Fruit fly (Drosophila melanogaster) whole organism, embryonic: ENCODE results near the gene mtsh.

Experiments
- Antp ChIP-seq: fragments of 200-800 bp; sonication (Bioruptor generic); optimal IDR thresholded peaks from 3 replicates; lab custom pipeline; 2016; ENCODE audit warnings: missing biosample characterization, missing genetic modification characterization
- CG10147 ChIP-seq: fragments of 200-800 bp; sonication (Bioruptor generic); optimal IDR thresholded peaks from 2 replicates; lab custom pipeline; 2019; ENCODE audit warnings: missing biosample characterization, mild to moderate bottlenecking, missing genetic modification characterization, moderate library complexity
- CG10209 ChIP-seq: fragments of 200-800 bp; sonication (Bioruptor generic); optimal IDR thresholded peaks from 3 replicates; lab custom pipeline; 2017; ENCODE audit warnings: missing biosample characterization, mild to moderate bottlenecking, missing genetic modification characterization, missing genetic modification reagents
- CG10462 ChIP-seq: fragments of 200-800 bp; sonication (Bioruptor generic); optimal IDR thresholded peaks from 2 replicates; lab custom pipeline; 2016; ENCODE audit warnings: missing biosample characterization, missing genetic modification characterization
- CG10654 ChIP-seq: fragments of 200-800 bp; sonication (Bioruptor generic); optimal IDR thresholded peaks from 2 replicates; lab custom pipeline; 2016; ENCODE audit warnings: missing biosample characterization, missing genetic modification characterization
- CG10959 ChIP-seq: fragments of 200-800 bp; sonication (Bioruptor generic); IDR thresholded peaks from 2 replicates; pipeline ENCODE4 v1.3.6; 2022; ENCODE audit warnings: missing biosample characterization, missing genetic modification characterization
- CG12236 ChIP-seq: fragments of 200-800 bp; sonication (Bioruptor generic); optimal IDR thresholded peaks from 2 replicates; lab custom pipeline; 2016; ENCODE audit warnings: missing biosample characterization, missing genetic modification characterization
- CG12744 ChIP-seq: fragments of 200-800 bp; sonication (Bioruptor generic); optimal IDR thresholded peaks from 2 replicates; lab custom pipeline; 2016; ENCODE audit warnings: missing biosample characterization, missing genetic modification characterization
- CG12942 ChIP-seq: fragments of 200-800 bp; sonication (Bioruptor generic); optimal IDR thresholded peaks from 3 replicates; lab custom pipeline; 2016; ENCODE audit warnings: missing biosample characterization, missing genetic modification characterization
- CG13424 ChIP-seq: fragments of 200-800 bp; sonication (Bioruptor generic); optimal IDR thresholded peaks from 2 replicates; lab custom pipeline; 2019; ENCODE audit warnings: missing biosample characterization, mild to moderate bottlenecking, missing genetic modification characterization, moderate library complexity
- CG14050 ChIP-seq: fragments of 200-800 bp; sonication (Bioruptor generic); IDR thresholded peaks from 3 replicates; pipeline ENCODE4 v1.3.6; 2022; ENCODE audit warnings: missing biosample characterization, missing genetic modification characterization
- CG14710 ChIP-seq: fragments of 200-800 bp; sonication (Bioruptor generic); optimal IDR thresholded peaks from 3 replicates; lab custom pipeline; 2019; ENCODE audit warnings: missing biosample characterization, mild to moderate bottlenecking, missing genetic modification characterization, moderate library complexity
- CG17328 ChIP-seq: fragments of 200-800 bp; sonication (Bioruptor generic); IDR thresholded peaks from 2 replicates; pipeline ENCODE4 v1.3.6; 2022; ENCODE audit warnings: missing biosample characterization, missing genetic modification characterization
- CG17829 ChIP-seq: fragments of 200-800 bp; optimal IDR thresholded peaks from 2 replicates; lab custom pipeline; 2019; ENCODE audit warnings: missing biosample characterization, mild to moderate bottlenecking, missing genetic modification characterization, moderate library complexity
- CG1792 ChIP-seq: fragments of 200-800 bp; sonication (Bioruptor generic); optimal IDR thresholded peaks from 2 replicates; lab custom pipeline; 2016; ENCODE audit warnings: missing biosample characterization, missing genetic modification characterization
- CG2120 ChIP-seq: fragments of 200-800 bp; sonication (Bioruptor generic); optimal IDR thresholded peaks from 3 replicates; lab custom pipeline; 2016; ENCODE audit warnings: missing biosample characterization, missing genetic modification characterization
- CG3163 ChIP-seq: fragments of 200-800 bp; sonication (Bioruptor generic); optimal IDR thresholded peaks from 3 replicates; lab custom pipeline; 2016; ENCODE audit warnings: missing biosample characterization, missing genetic modification characterization
- CG32772 ChIP-seq: fragments of 200-800 bp; sonication (Bioruptor generic); IDR thresholded peaks from 2 replicates; pipeline ENCODE4 v1.3.6; 2022; ENCODE audit warnings: missing biosample characterization, missing genetic modification characterization
- CG3726 ChIP-seq: fragments of 200-800 bp; sonication (Bioruptor generic); IDR thresholded peaks from 3 replicates; pipeline ENCODE4, ENCODE4 v1.3.6; 2022; ENCODE audit warnings: missing biosample characterization, missing genetic modification characterization
- CG4854 ChIP-seq: fragments of 200-800 bp; sonication (Bioruptor generic); optimal IDR thresholded peaks from 2 replicates; lab custom pipeline; 2016; ENCODE audit warnings: missing biosample characterization, missing genetic modification characterization, inconsistent platforms
- CG6175 ChIP-seq: fragments of 200-800 bp; sonication (Bioruptor generic); IDR thresholded peaks from 3 replicates; pipeline ENCODE4 v1.3.6; 2022; ENCODE audit warnings: missing biosample characterization, missing genetic modification characterization
- CG6654 ChIP-seq: fragments of 200-800 bp; sonication (Bioruptor generic); optimal IDR thresholded peaks from 2 replicates; lab custom pipeline; 2017; ENCODE audit warnings: missing biosample characterization, mild to moderate bottlenecking, missing genetic modification characterization
- CG6765 ChIP-seq: fragments of 200-800 bp; sonication (Bioruptor generic); optimal IDR thresholded peaks from 3 replicates; lab custom pipeline; 2017; ENCODE audit warnings: missing biosample characterization, mild to moderate bottlenecking, missing genetic modification characterization
- CG7357 ChIP-seq: fragments of 200-800 bp; sonication (Bioruptor generic); IDR thresholded peaks from 3 replicates; pipeline ENCODE4 v1.3.6; 2022; ENCODE audit warnings: missing biosample characterization, missing genetic modification characterization
- CG9215 ChIP-seq: fragments of 200-800 bp; sonication (Bioruptor generic); IDR thresholded peaks from 2 replicates; pipeline ENCODE4 v1.3.6; 2022; ENCODE audit warnings: missing biosample characterization, missing genetic modification characterization
- CG9609 ChIP-seq: fragments of 200-800 bp; sonication (Bioruptor generic); optimal IDR thresholded peaks from 3 replicates; lab custom pipeline; 2016; ENCODE audit warnings: missing biosample characterization, missing genetic modification characterization
- CG9876 ChIP-seq: fragments of 200-800 bp; sonication (Bioruptor generic); optimal IDR thresholded peaks from 2 replicates; lab custom pipeline; 2016; ENCODE audit warnings: missing biosample characterization, missing genetic modification characterization
- Dbx ChIP-seq: fragments of 200-800 bp; sonication (Bioruptor generic); IDR thresholded peaks from 3 replicates; pipeline ENCODE4 v1.3.6; 2022; ENCODE audit warnings: missing biosample characterization, missing genetic modification characterization
- Dek ChIP-seq: fragments of 200-800 bp; sonication (Bioruptor generic); optimal IDR thresholded peaks from 3 replicates; lab custom pipeline; 2019; ENCODE audit warnings: missing biosample characterization, mild to moderate bottlenecking, missing genetic modification characterization, moderate library complexity
- Elba2 ChIP-seq: fragments of 200-800 bp; sonication (Bioruptor generic); optimal IDR thresholded peaks from 3 replicates; lab custom pipeline; 2016; ENCODE audit warnings: missing biosample characterization, missing genetic modification characterization
- Ets65A ChIP-seq: fragments of 200-800 bp; sonication (Bioruptor generic); peaks from one replicate; lab custom pipeline; 2016; ENCODE audit warnings: missing biosample characterization, missing genetic modification characterization
- Fer2 ChIP-seq: fragments of 200-800 bp; sonication (Bioruptor generic); optimal IDR thresholded peaks from 2 replicates; lab custom pipeline; 2018; ENCODE audit warnings: missing biosample characterization, mild to moderate bottlenecking, missing genetic modification characterization, moderate library complexity
- HmgD ChIP-seq: fragments of 200-800 bp; sonication (Bioruptor generic); optimal IDR thresholded peaks from 3 replicates; lab custom pipeline; 2016; ENCODE audit warnings: missing biosample characterization, missing genetic modification characterization
- Opbp ChIP-seq: fragments of 200-800 bp; sonication (Bioruptor generic); IDR thresholded peaks from 3 replicates; pipeline ENCODE4 v1.3.6; 2022; ENCODE audit warnings: missing biosample characterization, missing genetic modification characterization; ENCODE audit not compliant: partially characterized antibody
- Sry-δ ChIP-seq: fragments of 200-800 bp; sonication (Bioruptor generic); optimal IDR thresholded peaks from 2 replicates; lab custom pipeline; 2016; ENCODE audit warnings: missing biosample characterization, missing genetic modification characterization
- Xbp1 ChIP-seq: fragments of 200-800 bp; sonication (Bioruptor generic); optimal IDR thresholded peaks from 3 replicates; lab custom pipeline; 2016; ENCODE audit warnings: missing biosample characterization, mild to moderate bottlenecking, missing genetic modification characterization
- amos ChIP-seq: fragments of 200-800 bp; sonication (Bioruptor generic); IDR thresholded peaks from 2 replicates; pipeline ENCODE4 v1.3.6; 2022; ENCODE audit warnings: missing biosample characterization, missing genetic modification characterization; ENCODE audit not compliant: partially characterized antibody
- en ChIP-seq: fragments of 200-800 bp; sonication (Bioruptor generic); optimal IDR thresholded peaks from 2 replicates; lab custom pipeline; 2016; ENCODE audit warnings: missing biosample characterization, missing genetic modification characterization
- fd64A ChIP-seq: fragments of 200-800 bp; sonication (Bioruptor generic); optimal IDR thresholded peaks from 3 replicates; lab custom pipeline; 2018; ENCODE audit warnings: missing biosample characterization, mild to moderate bottlenecking, missing genetic modification characterization
- hb ChIP-seq: fragments of 200-800 bp; sonication (Bioruptor generic); IDR thresholded peaks from 3 replicates; pipeline ENCODE4 v1.3.6; 2022; ENCODE audit warnings: missing biosample characterization, missing genetic modification characterization; ENCODE audit not compliant: partially characterized antibody
- lilli ChIP-seq: fragments of 200-800 bp; sonication (Bioruptor generic); optimal IDR thresholded peaks from 3 replicates; lab custom pipeline; 2016; ENCODE audit warnings: missing biosample characterization, missing genetic modification characterization
- nerfin-2 ChIP-seq: fragments of 200-800 bp; sonication (Bioruptor generic); IDR thresholded peaks from 2 replicates; pipeline ENCODE4 v1.3.6; 2022; ENCODE audit warnings: missing biosample characterization, missing genetic modification characterization; ENCODE audit not compliant: partially characterized antibody
- nom ChIP-seq: fragments of 200-800 bp; sonication (Bioruptor generic); optimal IDR thresholded peaks from 2 replicates; lab custom pipeline; 2017; ENCODE audit warnings: missing biosample characterization, missing genetic modification characterization, mild to moderate bottlenecking, moderate library complexity, missing genetic modification reagents
- pan ChIP-seq, 4 experiments: fragments of >200 bp in 3 of 4; fragments of 200-800 bp in 1 of 4; sonication (Bioruptor generic) in 1 of 4; optimal IDR thresholded peaks in 3 of 4; IDR thresholded peaks in 1 of 4; 2 replicates each; pipeline versions ENCODE4 v1.3.6 to Lab custom; 2017 to 2022; ENCODE audit warnings: missing biosample characterization in 2 of 4, missing genetic modification characterization in 2 of 4, mixed read lengths in 1 of 4
- prd ChIP-seq, 3 experiments: fragments of >200 bp in 2 of 3; fragments of 200-800 bp in 1 of 3; sonication (Bioruptor generic) in 1 of 3; optimal IDR thresholded peaks in 2 of 3; IDR thresholded peaks in 1 of 3; 2 replicates in 2 of 3; 3 replicates in 1 of 3; pipeline versions ENCODE4 v1.3.6 to Lab custom; 2017 to 2022; ENCODE audit warnings: missing biosample characterization in 1 of 3, missing genetic modification characterization in 1 of 3
- pzg ChIP-seq: fragments of 200-800 bp; sonication (Bioruptor generic); optimal IDR thresholded peaks from 3 replicates; lab custom pipeline; 2018; ENCODE audit warnings: missing biosample characterization, mild to moderate bottlenecking, missing genetic modification characterization, moderate library complexity
- sisA ChIP-seq: fragments of 200-800 bp; sonication (Bioruptor generic); IDR thresholded peaks from 2 replicates; pipeline ENCODE4 v1.3.6; 2022; ENCODE audit warnings: missing biosample characterization, missing genetic modification characterization
- sob ChIP-seq: fragments of 200-800 bp; sonication (Bioruptor generic); IDR thresholded peaks from 2 replicates; pipeline ENCODE4 v1.3.6; 2022; ENCODE audit warnings: missing biosample characterization, missing genetic modification characterization
- twi ChIP-seq: fragments of 200-800 bp; optimal IDR thresholded peaks from 2 replicates; lab custom pipeline; 2019; ENCODE audit warnings: missing biosample characterization, mild to moderate bottlenecking, missing genetic modification characterization, moderate library complexity
- zfh1 ChIP-seq: fragments of 200-800 bp; sonication (Bioruptor generic); IDR thresholded peaks from 3 replicates; pipeline ENCODE4 v1.3.6; 2022; ENCODE audit warnings: missing biosample characterization, missing genetic modification characterization

Gene mtsh

DNA sequence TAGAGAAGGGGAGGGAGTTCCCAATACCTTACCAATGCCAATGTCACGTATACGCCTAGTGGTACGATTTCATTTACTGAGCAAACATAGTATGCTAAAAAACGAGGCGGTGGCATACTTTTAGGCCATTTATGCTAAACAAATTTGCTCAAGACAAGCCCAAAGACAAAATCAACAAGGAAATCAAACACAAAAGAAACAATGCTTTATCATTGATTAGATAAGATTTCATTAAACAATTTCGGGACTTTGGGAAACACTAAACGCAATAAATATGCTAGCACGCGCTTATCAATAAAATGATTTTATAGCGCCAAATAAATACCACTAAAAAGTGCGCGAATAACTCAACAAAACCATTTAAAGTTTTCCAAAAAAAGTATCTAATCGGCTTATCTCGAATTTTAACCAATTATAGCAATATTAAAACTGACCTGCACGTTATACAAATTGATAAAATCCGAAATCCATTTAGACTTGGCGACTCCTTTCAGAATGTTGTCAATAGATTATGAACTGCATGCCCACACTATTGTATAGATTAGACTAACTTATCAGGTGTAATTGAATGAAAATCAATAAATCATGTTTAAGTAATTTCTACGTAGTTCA, 31.0 kb upstream of the mtsh start (continued):
- TF ChIP-seq CG10209 (GFP tag; lab: Kevin White, UChicago) (peak; percentile 31), HmgD (GFP tag; lab: Kevin White, UChicago) (no peak), zfh1 (GFP tag; lab: Robert Waterston, UW) (no peak), Fer2 (tag; lab: Kevin White, UChicago) (no peak), CG7357 (GFP tag; lab: Robert Waterston, UW) (no peak), Dbx (GFP tag; lab: Robert Waterston, UW) (peak; percentile 25; the same call in 1 of the 3 replicates), Opbp (GFP tag; lab: Robert Waterston, UW) (no peak), nom (no peak), CG14050 (GFP tag; lab: Robert Waterston, UW) (no peak; the same call in 2 of the 3 replicates), CG1792 (GFP tag; lab: Kevin White, UChicago) (no peak), CG9609 (no peak), CG10147 (GFP tag; lab: Kevin White, UChicago) (no peak), CG9876 (GFP tag; lab: Kevin White, UChicago) (no peak), lilli (GFP tag; lab: Kevin White, UChicago) (no peak), en (GFP tag; lab: Kevin White, UChicago) (no peak), CG17328 (GFP tag; lab: Robert Waterston, UW) (no peak), CG17829 (tag; lab: Kevin White, UChicago) (no peak), Dek (peak; percentile 41), CG12942 (GFP tag; lab: Kevin White, UChicago) (no peak), CG32772 (GFP tag; lab: Robert Waterston, UW) (no peak), prd (optimal IDR thresholded peaks at IDR 0.05; lab: Kevin White, UChicago) (no peak), prd (GFP tag; IDR thresholded peaks at IDR 0.05; lab: Robert Waterston, UW) (no peak), Ets65A (GFP tag; lab: Kevin White, UChicago) (no peak), Antp (no peak), CG6654 (GFP tag; lab: Kevin White, UChicago) (no peak), twi (tag; lab: Kevin White, UChicago) (no peak), CG10654 (no peak), CG2120 (GFP tag; lab: Kevin White, UChicago) (peak; percentile 36), sisA (GFP tag; lab: Robert Waterston, UW) (no peak), CG6765 (GFP tag; lab: Kevin White, UChicago) (peak; percentile 26), hb (no peak), Xbp1 (GFP tag; lab: Kevin White, UChicago) (no peak), fd64A (GFP tag; lab: Kevin White, UChicago) (no peak), CG13424 (tag; lab: Kevin White, UChicago) (peak; percentile 31), pzg (GFP tag; lab: Kevin White, UChicago) (no peak), pan (optimal IDR thresholded peaks at IDR 0.05; lab: Kevin White, UChicago) (no peak), pan (GFP tag; optimal IDR thresholded peaks at IDR 0.05 in 1 of 2, IDR thresholded peaks at IDR 0.05 in 1 of 2) (peak in 1 of 2 experiments; percentile 35), Sry-δ (GFP tag; lab: Kevin White, UChicago) (no peak), CG3163 (GFP tag; lab: Kevin White, UChicago) (no peak), Elba2 (GFP tag; lab: Kevin White, UChicago) (no peak), CG10462 (GFP tag; lab: Kevin White, UChicago) (no peak), sob (peak; percentile 55; the same call in 1 of the 2 replicates), CG6175 (no peak), CG4854 (GFP tag; lab: Kevin White, UChicago) (no peak), CG3726 (GFP tag; lab: Robert Waterston, UW) (no peak), amos (no peak), CG14710 (tag; lab: Kevin White, UChicago) (no peak), CG12236 (GFP tag; lab: Kevin White, UChicago) (no peak), CG10959 (GFP tag; lab: Robert Waterston, UW) (no peak), nerfin-2 (no peak), CG9215 (GFP tag; lab: Robert Waterston, UW) (no peak), CG12744 (GFP tag; lab: Kevin White, UChicago) (peak; percentile 52)
